Worm (Caenorhabditis elegans) whole organism, mixed stage, embryonic: ENCODE results near the gene lips-11.

ENCODE experiments used
- M03D4.4 ChIP-seq: sonication (generic microtip); optimal IDR thresholded peaks from 2 replicates; lab custom pipeline; 2017; ENCODE audit warnings: mild to moderate bottlenecking, missing genetic modification characterization, missing compliant biosample characterization
- bed-3 ChIP-seq: fragments of 200-800 bp; sonication (Bioruptor generic); optimal IDR thresholded peaks from 3 replicates; lab custom pipeline; 2018; ENCODE audit warnings: mild to moderate bottlenecking, missing genetic modification characterization, moderate library complexity, missing compliant biosample characterization
- blmp-1 ChIP-seq: fragments of 150-350 bp; optimal IDR thresholded peaks from 2 replicates; lab custom pipeline; 2014; ENCODE audit warnings: missing biosample characterization, missing genetic modification characterization
- ceh-39 ChIP-seq: fragments of 150-350 bp; optimal IDR thresholded peaks from 2 replicates; lab custom pipeline; 2014; ENCODE audit warnings: missing biosample characterization, missing genetic modification characterization
- ceh-43 ChIP-seq: fragments of 200-800 bp; sonication (Bioruptor generic); optimal IDR thresholded peaks from 2 replicates; lab custom pipeline; 2018; ENCODE audit warnings: mild to moderate bottlenecking, missing genetic modification characterization, moderate library complexity, missing compliant biosample characterization
- ceh-83 ChIP-seq: fragments of 200-800 bp; sonication (Bioruptor generic); optimal IDR thresholded peaks from 2 replicates; lab custom pipeline; 2018; ENCODE audit warnings: mild to moderate bottlenecking, missing genetic modification characterization, missing compliant biosample characterization
- ces-1 ChIP-seq: fragments of 150-350 bp; optimal IDR thresholded peaks from 2 replicates; lab custom pipeline; 2014; ENCODE audit warnings: missing biosample characterization, missing genetic modification reagents, missing genetic modification characterization
- cnd-1 ChIP-seq: fragments of 200-800 bp; sonication (Bioruptor generic); optimal IDR thresholded peaks from 2 replicates; lab custom pipeline; 2018; ENCODE audit warnings: mild to moderate bottlenecking, missing genetic modification characterization, missing compliant biosample characterization
- drap-1 ChIP-seq: fragments of 200-800 bp; sonication (Bioruptor generic); optimal IDR thresholded peaks from 3 replicates; lab custom pipeline; 2018; ENCODE audit warnings: mild to moderate bottlenecking, missing genetic modification characterization, missing compliant biosample characterization
- elt-1 ChIP-seq: sonication (generic microtip); optimal IDR thresholded peaks from 2 replicates; lab custom pipeline; 2017; ENCODE audit warnings: missing genetic modification characterization, mild to moderate bottlenecking, missing compliant biosample characterization, antibody characterized with exemption, moderate library complexity, borderline replicate concordance; ENCODE audit not compliant: insufficient read depth
- flh-1 ChIP-seq: fragments of 200-800 bp; sonication (Bioruptor generic); optimal IDR thresholded peaks from 2 replicates; lab custom pipeline; 2018; ENCODE audit warnings: mild to moderate bottlenecking, missing genetic modification characterization, moderate library complexity, missing compliant biosample characterization
- ham-2 ChIP-seq: fragments of 200-800 bp; sonication (Bioruptor generic); optimal IDR thresholded peaks from 2 replicates; lab custom pipeline; 2018; ENCODE audit warnings: mild to moderate bottlenecking, missing genetic modification characterization, missing compliant biosample characterization
- lin-13 ChIP-seq: fragments of 150-350 bp; optimal IDR thresholded peaks from 2 replicates; lab custom pipeline; 2014; ENCODE audit warnings: missing biosample characterization, missing genetic modification characterization
- lsy-2 ChIP-seq: fragments of 150-350 bp; optimal IDR thresholded peaks from 2 replicates; lab custom pipeline; 2014; ENCODE audit warnings: missing biosample characterization, missing genetic modification characterization
- mep-1 ChIP-seq: fragments of 150-350 bp; optimal IDR thresholded peaks from 2 replicates; lab custom pipeline; 2017; ENCODE audit warnings: missing biosample characterization, missing genetic modification reagents, missing genetic modification characterization, inconsistent platforms
- nhr-12 ChIP-seq: fragments of 150-350 bp; optimal IDR thresholded peaks from 2 replicates; lab custom pipeline; 2014; ENCODE audit warnings: missing biosample characterization, missing genetic modification characterization
- nhr-76 ChIP-seq: sonication (generic microtip); optimal IDR thresholded peaks from 2 replicates; lab custom pipeline; 2017; ENCODE audit warnings: missing biosample characterization, missing genetic modification characterization
- pha-4 ChIP-seq: fragments of 150-350 bp; optimal IDR thresholded peaks from 2 replicates; lab custom pipeline; 2018; ENCODE audit warnings: missing biosample characterization, missing genetic modification reagents, missing genetic modification characterization
- sem-2 ChIP-seq: fragments of 200-800 bp; sonication (Bioruptor generic); optimal IDR thresholded peaks from 2 replicates; lab custom pipeline; 2018; ENCODE audit warnings: mild to moderate bottlenecking, missing genetic modification characterization, missing compliant biosample characterization
- snpc-4 ChIP-seq: fragments of 150-350 bp; optimal IDR thresholded peaks from 2 replicates; lab custom pipeline; 2014; ENCODE audit warnings: missing biosample characterization, missing genetic modification characterization
- sptf-1 ChIP-seq: sonication (generic microtip); optimal IDR thresholded peaks from 2 replicates; lab custom pipeline; 2017; ENCODE audit warnings: mild to moderate bottlenecking, missing genetic modification characterization, moderate library complexity, missing compliant biosample characterization
- tbx-8 ChIP-seq: fragments of 200-800 bp; sonication (Bioruptor generic); optimal IDR thresholded peaks from 2 replicates; lab custom pipeline; 2018; ENCODE audit warnings: mild to moderate bottlenecking, missing genetic modification characterization, moderate library complexity, missing compliant biosample characterization
- unc-39 ChIP-seq: fragments of 150-350 bp; optimal IDR thresholded peaks from 2 replicates; lab custom pipeline; 2014; ENCODE audit warnings: missing biosample characterization, missing genetic modification characterization
- zip-8 ChIP-seq: fragments of 150-350 bp; optimal IDR thresholded peaks from 2 replicates; lab custom pipeline; 2014; ENCODE audit warnings: missing biosample characterization, missing genetic modification characterization
- ztf-11 ChIP-seq: fragments of 150-350 bp; optimal IDR thresholded peaks from 2 replicates; lab custom pipeline; 2014; ENCODE audit warnings: missing biosample characterization, missing genetic modification characterization

Gene lips-11

ce11 chrII:1124757-1125156, 14.0 kb upstream of the lips-11 start:
- TF ChIP-seq ceh-43 (GFP tag; lab: Kevin White, UChicago) (no peak), cnd-1 (tag; lab: Kevin White, UChicago) (no peak), ceh-83 (GFP tag; lab: Kevin White, UChicago) (no peak), lin-13 (tag; lab: Kevin White, UChicago) (no peak), nhr-76 (tag; lab: Kevin White, UChicago) (no peak), flh-1 (GFP tag; lab: Kevin White, UChicago) (no peak), blmp-1 (tag; lab: Kevin White, UChicago) (no peak), ham-2 (GFP tag; lab: Kevin White, UChicago) (no peak), lsy-2 (tag; lab: Kevin White, UChicago) (no peak), zip-8 (no peak), pha-4 (no peak), bed-3 (GFP tag; lab: Kevin White, UChicago) (no peak), tbx-8 (no peak), elt-1 (no peak), sem-2 (GFP tag; lab: Kevin White, UChicago) (no peak)

- TF ChIP-seq drap-1, result no peak
- TF ChIP-seq ceh-83 (GFP tag; lab: Kevin White, UChicago), result no peak
- no peak for TF ChIP-seq zip-8
- no peak for TF ChIP-seq flh-1 (GFP tag; lab: Kevin White, UChicago)
- no peak for TF ChIP-seq ceh-39 (tag; lab: Kevin White, UChicago)
- TF ChIP-seq mep-1 (tag; lab: Kevin White, UChicago), result no peak
- no peak for TF ChIP-seq snpc-4 (tag; lab: Kevin White, UChicago)
- TF ChIP-seq sptf-1 (tag; lab: Kevin White, UChicago), result no peak
Measured at ce11 chrII:1123208-1123607, 12.4 kb upstream of the lips-11 start, which contains the start of the genes sut-1 and eri-3. sut-1 (minus strand) TSS chrII:1123265. eri-3 (plus strand) TSS chrII:1123534.

DNA sequence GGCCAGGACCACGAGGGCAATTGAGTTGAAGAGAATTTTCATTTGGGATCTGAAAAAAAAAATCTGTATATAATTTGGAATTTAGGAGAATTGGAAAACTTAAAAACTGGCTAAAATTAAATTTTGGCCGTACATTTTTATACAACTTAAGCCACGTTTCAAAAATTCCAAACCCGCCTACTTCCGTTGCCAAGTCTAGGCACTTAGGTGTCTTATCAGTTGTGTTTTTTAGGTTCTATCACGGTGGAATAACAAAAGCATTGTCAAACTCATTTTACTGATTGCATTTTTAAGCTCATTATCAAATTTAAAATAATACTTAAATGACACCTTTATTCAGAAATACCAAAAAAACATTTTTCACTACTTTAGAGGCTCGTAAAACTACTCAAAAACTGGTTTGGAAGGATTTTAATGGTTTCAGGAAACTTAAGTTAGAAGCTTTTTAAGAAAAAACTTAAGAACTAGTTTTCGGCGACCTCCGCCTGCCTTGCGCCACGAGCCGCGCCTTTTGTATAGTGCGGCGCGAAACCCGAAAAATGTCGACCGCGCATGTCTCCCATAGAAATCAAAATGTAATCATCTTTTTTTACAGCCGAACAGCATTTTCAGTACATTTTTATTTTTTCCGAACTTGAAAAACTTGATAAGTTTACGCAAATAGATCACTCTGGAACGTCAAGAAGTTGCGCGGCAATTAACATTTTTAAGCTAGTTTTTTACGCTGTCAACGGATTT, 7.4 kb upstream of the lips-11 start, which contains the start of gene lips-13:
TSS of gene lips-13 (minus strand) at position 51 of the 738 bp plus-strand sequence.
- TF ChIP-seq sptf-1 (tag; lab: Kevin White, UChicago) (no peak), flh-1 (GFP tag; lab: Kevin White, UChicago) (no peak), lsy-2 (tag; lab: Kevin White, UChicago) (no peak), cnd-1 (tag; lab: Kevin White, UChicago) (no peak), ces-1 (no peak), pha-4 (no peak)

DNA sequence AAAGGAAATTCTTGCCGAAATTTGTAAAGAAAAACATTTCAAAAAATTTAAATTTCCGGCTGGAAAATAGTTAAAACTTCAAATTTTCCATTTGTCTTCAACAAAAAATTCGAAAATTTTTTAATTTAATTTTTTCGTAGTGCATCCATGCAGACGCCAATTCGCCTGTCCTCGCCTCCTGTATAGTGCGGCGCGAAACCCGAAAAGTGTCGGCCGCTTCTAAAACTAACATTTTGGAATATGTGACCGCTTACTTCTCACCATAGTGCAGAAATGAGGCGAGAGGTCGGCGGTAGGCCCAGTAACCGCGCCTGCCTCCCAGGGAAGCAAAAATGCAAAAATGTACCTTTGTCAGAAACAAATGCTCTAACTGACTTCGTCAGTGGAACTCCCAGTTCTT, 5.7 kb upstream of the lips-11 start:
- TF ChIP-seq tbx-8, result no peak
- no peak for TF ChIP-seq nhr-12
- no peak for TF ChIP-seq zip-8
- TF ChIP-seq M03D4.4, result no peak
- TF ChIP-seq flh-1 (GFP tag; lab: Kevin White, UChicago), result no peak
- no peak for TF ChIP-seq elt-1
- TF ChIP-seq bed-3 (GFP tag; lab: Kevin White, UChicago), result no peak
- no peak for TF ChIP-seq pha-4
- TF ChIP-seq unc-39 (tag; lab: Kevin White, UChicago), result no peak

DNA sequence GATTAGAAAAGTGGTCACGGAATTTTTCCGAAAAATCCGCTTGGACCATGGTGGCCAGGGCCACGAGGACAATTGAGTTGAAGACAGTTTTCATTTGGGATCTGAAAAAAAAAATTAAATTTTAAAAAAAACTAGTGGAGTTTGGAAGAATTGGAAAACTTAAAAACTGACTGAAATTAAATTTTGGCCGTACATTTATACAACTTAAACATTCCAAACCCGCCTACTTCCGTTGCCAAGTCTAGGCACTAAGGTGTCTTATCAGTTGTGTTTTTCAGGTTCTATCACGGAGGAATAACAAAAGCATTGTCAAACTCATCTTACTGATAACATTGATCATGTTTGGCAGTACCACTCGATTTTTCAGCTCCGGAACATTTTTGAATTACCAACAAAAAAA, 3.3 kb upstream of the lips-11 start, which contains the start of gene lips-12:
TSS of gene lips-12 (minus strand) at position 101 of the 400 bp plus-strand sequence.
- no peak for TF ChIP-seq ztf-11 (tag; lab: Kevin White, UChicago)

- TF ChIP-seq unc-39 (tag; lab: Kevin White, UChicago) (no peak), elt-1 (peak; percentile 82), tbx-8 (no peak), blmp-1 (tag; lab: Kevin White, UChicago) (no peak), nhr-76 (tag; lab: Kevin White, UChicago) (no peak), drap-1 (no peak)
- TF ChIP-seq, all 35 proteins: peak for 1
Measured at ce11 chrII:1106914-1107597, 3.7 kb downstream of the lips-11 start, which contains the start of gene col-40. col-40 (minus strand) TSS chrII:1106964.
